Worm (Caenorhabditis elegans): ENCODE measurements around the gene gly-8.
A peak's percentile ranks its signal among the peaks of the same experiment; 100 is the strongest.

Gene gly-8

DNA sequence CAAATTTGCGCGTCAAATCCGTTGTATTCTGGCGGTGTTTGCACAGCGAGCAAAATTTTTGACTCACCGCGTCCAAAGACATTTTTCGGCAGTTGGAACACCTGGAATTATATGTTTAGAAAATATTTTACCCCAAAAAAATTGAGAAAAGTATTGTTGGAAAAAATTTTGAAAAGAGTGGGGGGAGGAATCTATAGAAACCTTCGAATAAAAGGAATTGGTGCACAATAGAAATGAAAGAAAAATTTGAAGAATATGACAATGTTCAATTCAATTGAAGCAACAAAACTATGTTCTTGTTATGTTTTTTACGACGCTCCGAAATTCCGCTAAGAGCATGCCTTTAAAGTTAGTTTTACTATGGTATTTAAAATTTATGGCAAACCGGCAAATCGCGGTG, 4.3 kb downstream of the gly-8 start, which contains the start of gene Y66A7A.7:
Gene Y66A7A.7 (minus strand): TSS at position 101 of the 400 bp plus-strand sequence.
- TF ChIP-seq daf-16 (GFP tag; optimal IDR thresholded peaks at IDR 0.05) = no peak
- TF ChIP-seq daf-16 (tag; optimal IDR thresholded peaks at IDR 0.05) = no peak
- no peak for TF ChIP-seq dmd-9 (GFP tag; IDR thresholded peaks at IDR 0.05)
- no peak for TF ChIP-seq egl-43 (GFP tag; IDR thresholded peaks at IDR 0.05)
- no peak for TF ChIP-seq zfp-2 (tag; optimal IDR thresholded peaks at IDR 0.05)
- TF ChIP-seq spr-1 (tag; optimal IDR thresholded peaks at IDR 0.05) = no peak
- TF ChIP-seq duxl-1 (tag; optimal IDR thresholded peaks at IDR 0.05; ENCODE audit: poor library complexity) = no peak
- TF ChIP-seq mxl-3 (GFP tag; optimal IDR thresholded peaks at IDR 0.05) = no peak
- no peak for TF ChIP-seq hlh-30 (tag; optimal IDR thresholded peaks at IDR 0.05; ENCODE audit: insufficient read depth)
- TF ChIP-seq nhr-11 (tag; optimal IDR thresholded peaks at IDR 0.05) = no peak
- TF ChIP-seq F44E2.7 (GFP tag; IDR thresholded peaks at IDR 0.05) = no peak
- no peak for TF ChIP-seq ztf-11 (tag; optimal IDR thresholded peaks at IDR 0.05)
- no peak for TF ChIP-seq zip-11 (GFP tag; IDR thresholded peaks at IDR 0.05)
- TF ChIP-seq nhr-48 (tag; optimal IDR thresholded peaks at IDR 0.05) = no peak
- TF ChIP-seq ces-1 (GFP tag; optimal IDR thresholded peaks at IDR 0.05) = no peak
- no peak for TF ChIP-seq nhr-76 (tag; optimal IDR thresholded peaks at IDR 0.05)
- no peak for TF ChIP-seq tag-97 (GFP tag; IDR thresholded peaks at IDR 0.05)
- no peak for TF ChIP-seq php-3 (GFP tag; IDR thresholded peaks at IDR 0.05)
- TF ChIP-seq Y105C5A.15 (GFP tag; IDR thresholded peaks at IDR 0.05) = no peak
- TF ChIP-seq lin-39 (tag; optimal IDR thresholded peaks at IDR 0.05) = no peak
- TF ChIP-seq zag-1 (tag; optimal IDR thresholded peaks at IDR 0.05) = no peak

- TF ChIP-seq dve-1 (tag; optimal IDR thresholded peaks at IDR 0.05; ENCODE audit: insufficient read depth) = peak; percentile 15
- peak in 1 of 2 experiments; percentile 58 for TF ChIP-seq unc-62 (GFP tag; optimal IDR thresholded peaks at IDR 0.05 in 1 of 2)
- no peak for TF ChIP-seq unc-62 (tag; optimal IDR thresholded peaks at IDR 0.05)
- TF ChIP-seq daf-16 (GFP tag; optimal IDR thresholded peaks at IDR 0.05) = no peak
- TF ChIP-seq daf-16 (tag; optimal IDR thresholded peaks at IDR 0.05) = peak; percentile 35
- no peak for TF ChIP-seq hif-1 (tag; optimal IDR thresholded peaks at IDR 0.05)
- TF ChIP-seq pqm-1 (tag; optimal IDR thresholded peaks at IDR 0.05) = peak; percentile 35
- TF ChIP-seq Y75B8A.6 (GFP tag; IDR thresholded peaks at IDR 0.05) = no peak
- peak; percentile 25 for TF ChIP-seq nhr-28 (tag; optimal IDR thresholded peaks at IDR 0.05)
Observed at ce11 chrIII:11631111-11631510, 6.1 kb downstream of the gly-8 start.

DNA sequence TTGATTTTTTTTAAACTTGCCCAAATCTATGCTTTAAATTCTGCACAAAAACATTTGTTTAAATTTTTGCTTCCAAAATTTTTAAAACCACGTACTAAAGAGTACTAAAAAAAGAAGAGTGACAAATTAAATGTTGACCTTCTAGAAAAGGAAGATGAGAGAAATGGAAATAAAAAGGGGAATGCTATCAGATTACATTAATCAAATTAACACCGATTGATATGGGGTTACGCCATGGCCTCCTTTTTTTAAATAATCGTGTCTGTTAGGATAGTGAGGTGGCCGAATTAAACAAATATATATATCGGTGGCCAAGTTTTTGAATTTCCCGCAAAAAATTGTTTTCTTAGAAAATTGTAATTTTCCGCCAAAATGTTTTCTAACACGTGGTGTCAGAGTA, 7.3 kb downstream of the gly-8 start:
- no peak for TF ChIP-seq attf-4 (tag; optimal IDR thresholded peaks at IDR 0.05)
- no peak for TF ChIP-seq R02D3.7 (tag; optimal IDR thresholded peaks at IDR 0.05)
- no peak for TF ChIP-seq mxl-3 (GFP tag; optimal IDR thresholded peaks at IDR 0.05)
- TF ChIP-seq madf-5 (GFP tag; IDR thresholded peaks at IDR 0.05) = no peak
- TF ChIP-seq unc-62 (GFP tag; optimal IDR thresholded peaks at IDR 0.05 in 1 of 2) = no peak
- TF ChIP-seq unc-62 (tag; optimal IDR thresholded peaks at IDR 0.05) = no peak
- no peak for TF ChIP-seq aly-2 (tag; optimal IDR thresholded peaks at IDR 0.05)
- no peak for TF ChIP-seq dmd-8 (GFP tag; IDR thresholded peaks at IDR 0.05)
- TF ChIP-seq zfp-2 (tag; optimal IDR thresholded peaks at IDR 0.05) = no peak
- no peak for TF ChIP-seq mdl-1 (tag; optimal IDR thresholded peaks at IDR 0.05)
- TF ChIP-seq nhr-28 (tag; optimal IDR thresholded peaks at IDR 0.05) = no peak
- TF ChIP-seq ces-1 (GFP tag; optimal IDR thresholded peaks at IDR 0.05) = no peak
- no peak for TF ChIP-seq dmd-6 (GFP tag; IDR thresholded peaks at IDR 0.05)
- no peak for TF ChIP-seq ztf-7 (tag; optimal IDR thresholded peaks at IDR 0.05)
- TF ChIP-seq sdz-12 (GFP tag; optimal IDR thresholded peaks at IDR 0.05) = no peak
- TF ChIP-seq F26F4.8 (GFP tag; conservative IDR thresholded peaks at IDR 0.05) = no peak
- no peak for TF ChIP-seq ZK337.2 (GFP tag; IDR thresholded peaks at IDR 0.05)
- TF ChIP-seq ctbp-1 (GFP tag; IDR thresholded peaks at IDR 0.05) = no peak
- no peak for TF ChIP-seq madf-9 (GFP tag; conservative IDR thresholded peaks at IDR 0.05)

Measured in whole organism, L4 larva.